Worm (Caenorhabditis elegans): ENCODE data around the gene F09B9.4.

F09B9.4 gene

ce11 chrX:10184708-10185107 is 24.3 kb downstream of the F09B9.4 start:
- TF ChIP-seq dmd-4 (tag; optimal IDR thresholded peaks at IDR 0.05) (no peak), R02D3.7 (tag; optimal IDR thresholded peaks at IDR 0.05) (no peak), nhr-77 (tag; optimal IDR thresholded peaks at IDR 0.05) (no peak), nhr-6 (tag; optimal IDR thresholded peaks at IDR 0.05) (no peak), skn-1 (tag; optimal IDR thresholded peaks at IDR 0.05) (no peak), fos-1 (tag; optimal IDR thresholded peaks at IDR 0.05) (no peak), sma-3 (GFP tag; optimal IDR thresholded peaks at IDR 0.05) (no peak), ceh-82 (tag; optimal IDR thresholded peaks at IDR 0.05) (no peak), aly-2 (tag; optimal IDR thresholded peaks at IDR 0.05) (no peak), C34F6.9 (tag; optimal IDR thresholded peaks at IDR 0.05) (no peak)

ce11 chrX:10188493-10188895 is 28.1 kb downstream of the F09B9.4 start:
- TF ChIP-seq ceh-16 (tag; optimal IDR thresholded peaks at IDR 0.05) = peak; percentile 75
- TF ChIP-seq nhr-21 (tag; optimal IDR thresholded peaks at IDR 0.05) = peak; percentile 74
- no peak for TF ChIP-seq lin-39 (tag; optimal IDR thresholded peaks at IDR 0.05)
- peak; percentile 87 for TF ChIP-seq zag-1 (tag; optimal IDR thresholded peaks at IDR 0.05)
- peak; percentile 25 to 73 for TF ChIP-seq lsy-2 (tag; optimal IDR thresholded peaks at IDR 0.05)
- TF ChIP-seq blmp-1 (tag; optimal IDR thresholded peaks at IDR 0.05; ENCODE audit: insufficient read depth) = no peak
- TF ChIP-seq elt-3 (tag; optimal IDR thresholded peaks at IDR 0.05) = no peak
- TF ChIP-seq nhr-25 (tag; optimal IDR thresholded peaks at IDR 0.05) = peak; percentile 11
- peak; percentile 34 for TF ChIP-seq sma-3 (GFP tag; optimal IDR thresholded peaks at IDR 0.05)
- no peak for TF ChIP-seq ZK546.5 (tag; optimal IDR thresholded peaks at IDR 0.05)
- peak; percentile 50 for TF ChIP-seq snpc-4 (tag; optimal IDR thresholded peaks at IDR 0.05)
- no peak for TF ChIP-seq elt-1 (tag; optimal IDR thresholded peaks at IDR 0.05)
- TF ChIP-seq nhr-11 (tag; optimal IDR thresholded peaks at IDR 0.05) = no peak
- peak; percentile 69 for TF ChIP-seq sem-4 (tag; optimal IDR thresholded peaks at IDR 0.05)
- peak; percentile 79 for TF ChIP-seq egl-27 (tag; optimal IDR thresholded peaks at IDR 0.05)
- peak; percentile 59 for TF ChIP-seq lin-13 (GFP tag; optimal IDR thresholded peaks at IDR 0.05)
- peak; percentile 95 for TF ChIP-seq nhr-129 (tag; optimal IDR thresholded peaks at IDR 0.05)
- TF ChIP-seq ztf-4 (tag; optimal IDR thresholded peaks at IDR 0.05) = peak; percentile 83
- peak; percentile 64 for TF ChIP-seq lin-11 (tag; optimal IDR thresholded peaks at IDR 0.05)
- peak; percentile 77 to 93 for TF ChIP-seq mdl-1 (tag; optimal IDR thresholded peaks at IDR 0.05)
- TF ChIP-seq sma-9 (GFP tag; optimal IDR thresholded peaks at IDR 0.05) = peak; percentile 12
- no peak for TF ChIP-seq sma-9 (tag; optimal IDR thresholded peaks at IDR 0.05)
- peak; percentile 50 for TF ChIP-seq Y55F3AM.14 (GFP tag; optimal IDR thresholded peaks at IDR 0.05)
- TF ChIP-seq fos-1 (tag; optimal IDR thresholded peaks at IDR 0.05) = peak; percentile 81
- peak; percentile 83 for TF ChIP-seq crh-2 (tag; optimal IDR thresholded peaks at IDR 0.05)
- peak; percentile 50 for TF ChIP-seq nhr-6 (tag; optimal IDR thresholded peaks at IDR 0.05)
- TF ChIP-seq unc-55 (GFP tag; optimal IDR thresholded peaks at IDR 0.05) = peak; percentile 85
- no peak for TF ChIP-seq nhr-10 (tag; optimal IDR thresholded peaks at IDR 0.05)
- TF ChIP-seq F13H6.1 (tag; optimal IDR thresholded peaks at IDR 0.05) = peak; percentile 93
- peak; percentile 12 for TF ChIP-seq unc-62 (GFP tag; optimal IDR thresholded peaks at IDR 0.05)
- peak; percentile 92 for TF ChIP-seq C34F6.9 (tag; optimal IDR thresholded peaks at IDR 0.05)

ce11 chrX:10189244-10189643 is 28.8 kb downstream of the F09B9.4 start:
- TF ChIP-seq nhr-21 (tag; optimal IDR thresholded peaks at IDR 0.05) (peak; percentile 17), C34F6.9 (tag; optimal IDR thresholded peaks at IDR 0.05) (no peak), nhr-12 (tag; optimal IDR thresholded peaks at IDR 0.05) (no peak), dmd-4 (tag; optimal IDR thresholded peaks at IDR 0.05) (no peak), mdl-1 (tag; optimal IDR thresholded peaks at IDR 0.05) (no peak), unc-55 (GFP tag; optimal IDR thresholded peaks at IDR 0.05) (peak; percentile 31), nhr-25 (tag; optimal IDR thresholded peaks at IDR 0.05) (peak; percentile 78), nhr-6 (tag; optimal IDR thresholded peaks at IDR 0.05) (no peak), R02D3.7 (tag; optimal IDR thresholded peaks at IDR 0.05) (no peak), sma-3 (GFP tag; optimal IDR thresholded peaks at IDR 0.05) (no peak)

ce11 chrX:10189805-10190204 is 29.4 kb downstream of the F09B9.4 start:
- TF ChIP-seq nhr-25 (tag; optimal IDR thresholded peaks at IDR 0.05) = peak; percentile 32
- no peak for TF ChIP-seq zag-1 (tag; optimal IDR thresholded peaks at IDR 0.05)

All from whole organism, L2 larva.